Worm (Caenorhabditis elegans): ENCODE results near the gene tmbi-4.

The tmbi-4 gene

ce11 chrX:9146953-9147352 is 3.5 kb upstream of the tmbi-4 start (continued):
- peak; percentile 89 for TF ChIP-seq tbx-2 (tag; optimal IDR thresholded peaks at IDR 0.05)
- TF ChIP-seq F16B12.6 (tag; optimal IDR thresholded peaks at IDR 0.05) = no peak
- peak in 1 of 2 experiments; percentile 65 for TF ChIP-seq lin-35 (GFP tag; optimal IDR thresholded peaks at IDR 0.05)
- no peak for TF ChIP-seq ztf-4 (tag; optimal IDR thresholded peaks at IDR 0.05)
- no peak for TF ChIP-seq xbp-1 (tag; optimal IDR thresholded peaks at IDR 0.05)
- no peak for TF ChIP-seq sox-4 (tag; optimal IDR thresholded peaks at IDR 0.05)

- TF ChIP-seq skn-1 (tag; optimal IDR thresholded peaks at IDR 0.05) = no peak
- no peak for TF ChIP-seq mdl-1 (tag; optimal IDR thresholded peaks at IDR 0.05)
- no peak for TF ChIP-seq C34B4.2 (tag; optimal IDR thresholded peaks at IDR 0.05)
- no peak for TF ChIP-seq nhr-20 (tag; optimal IDR thresholded peaks at IDR 0.05)
- no peak for TF ChIP-seq nhr-84 (tag; optimal IDR thresholded peaks at IDR 0.05)
Observed at ce11 chrX:9154216-9154615, 3.7 kb downstream of the tmbi-4 start, which contains the start of gene B0563.7. Gene B0563.7, minus strand, starts transcription at chrX:9154316.

ce11 chrX:9155751-9156150 is 5.3 kb downstream of the tmbi-4 start:
- TF ChIP-seq elt-2 (tag; optimal IDR thresholded peaks at IDR 0.05) (peak; percentile 9), unc-62 (GFP tag; optimal IDR thresholded peaks at IDR 0.05) (no peak)

- TF ChIP-seq swsn-7 (tag; optimal IDR thresholded peaks at IDR 0.05) = peak; percentile 16
- TF ChIP-seq nhr-237 (tag; optimal IDR thresholded peaks at IDR 0.05) = no peak
- peak; percentile 61 for TF ChIP-seq unc-130 (tag; optimal IDR thresholded peaks at IDR 0.05)
- peak; percentile 82 for TF ChIP-seq lin-14 (GFP tag; optimal IDR thresholded peaks at IDR 0.05)
- peak; percentile 69 for TF ChIP-seq nhr-71 (tag; optimal IDR thresholded peaks at IDR 0.05)
- no peak for TF ChIP-seq nhr-12 (tag; optimal IDR thresholded peaks at IDR 0.05)
- peak; percentile 58 for TF ChIP-seq nhr-19 (GFP tag; conservative IDR thresholded peaks at IDR 0.05)
- peak; percentile 80 for TF ChIP-seq pag-3 (tag; optimal IDR thresholded peaks at IDR 0.05; ENCODE audit: borderline replicate concordance, insufficient read depth)
- TF ChIP-seq nhr-20 (tag; optimal IDR thresholded peaks at IDR 0.05) = peak; percentile 6
- TF ChIP-seq dsc-1 (tag; optimal IDR thresholded peaks at IDR 0.05) = peak; percentile 31
- TF ChIP-seq rnt-1 (tag; optimal IDR thresholded peaks at IDR 0.05) = peak; percentile 79
Observed at ce11 chrX:9161253-9161904, 10.9 kb downstream of the tmbi-4 start.

- TF ChIP-seq swsn-7 (tag; optimal IDR thresholded peaks at IDR 0.05) = no peak
- no peak for TF ChIP-seq efl-1 (optimal IDR thresholded peaks at IDR 0.05)
- no peak for TF ChIP-seq efl-1 (GFP tag; optimal IDR thresholded peaks at IDR 0.05 in 1 of 2)
- no peak for TF ChIP-seq unc-98 (GFP tag; IDR thresholded peaks at IDR 0.05)
- no peak for TF ChIP-seq rnt-1 (tag; optimal IDR thresholded peaks at IDR 0.05)
- TF ChIP-seq unc-86 (tag; optimal IDR thresholded peaks at IDR 0.05) = no peak
- TF ChIP-seq nhr-20 (tag; optimal IDR thresholded peaks at IDR 0.05) = no peak
- no peak for TF ChIP-seq nhr-77 (tag; optimal IDR thresholded peaks at IDR 0.05)
Observed at ce11 chrX:9162864-9163263, 12.4 kb downstream of the tmbi-4 start, which contains the start of gene tsp-11. Gene tsp-11, plus strand, starts transcription at chrX:9163164.

- TF ChIP-seq unc-62 (GFP tag; optimal IDR thresholded peaks at IDR 0.05) (no peak), dsc-1 (tag; optimal IDR thresholded peaks at IDR 0.05) (peak; percentile 96), C16A3.4 (tag; optimal IDR thresholded peaks at IDR 0.05) (no peak), nhr-19 (GFP tag; conservative IDR thresholded peaks at IDR 0.05) (no peak), snu-23 (GFP tag; optimal IDR thresholded peaks at IDR 0.05) (no peak), fkh-4 (tag; optimal IDR thresholded peaks at IDR 0.05; ENCODE audit: borderline replicate concordance) (peak; percentile 96), isw-1 (GFP tag; IDR thresholded peaks at IDR 0.05) (no peak)
Observed at ce11 chrX:9166921-9167320, 16.4 kb downstream of the tmbi-4 start, which contains the start of gene B0563.10. Gene B0563.10, minus strand, starts transcription at chrX:9167245.

Data from whole organism, L1 larva.